Worm (Caenorhabditis elegans) whole organism, mixed stage, embryonic: ENCODE data around the gene cisd-3.1.
A peak's percentile ranks its signal among the peaks of the same experiment; 100 is the strongest.

Experiments used
- blmp-1 ChIP-seq: fragments of 150-350 bp; optimal IDR thresholded peaks from 2 replicates; lab custom pipeline; 2014; ENCODE audit warnings: missing biosample characterization, missing genetic modification characterization
- ces-1 ChIP-seq: fragments of 150-350 bp; optimal IDR thresholded peaks from 2 replicates; lab custom pipeline; 2014; ENCODE audit warnings: missing biosample characterization, missing genetic modification reagents, missing genetic modification characterization
- elt-1 ChIP-seq: sonication (generic microtip); optimal IDR thresholded peaks from 2 replicates; lab custom pipeline; 2017; ENCODE audit warnings: missing genetic modification characterization, mild to moderate bottlenecking, missing compliant biosample characterization, antibody characterized with exemption, moderate library complexity, borderline replicate concordance; ENCODE audit not compliant: insufficient read depth
- lsy-2 ChIP-seq: fragments of 150-350 bp; optimal IDR thresholded peaks from 2 replicates; lab custom pipeline; 2014; ENCODE audit warnings: missing biosample characterization, missing genetic modification characterization
- pha-4 ChIP-seq: fragments of 150-350 bp; optimal IDR thresholded peaks from 2 replicates; lab custom pipeline; 2018; ENCODE audit warnings: missing biosample characterization, missing genetic modification reagents, missing genetic modification characterization
- snpc-4 ChIP-seq: fragments of 150-350 bp; optimal IDR thresholded peaks from 2 replicates; lab custom pipeline; 2014; ENCODE audit warnings: missing biosample characterization, missing genetic modification characterization
- sptf-1 ChIP-seq: sonication (generic microtip); optimal IDR thresholded peaks from 2 replicates; lab custom pipeline; 2017; ENCODE audit warnings: mild to moderate bottlenecking, missing genetic modification characterization, moderate library complexity, missing compliant biosample characterization
- unc-120 ChIP-seq: sonication (generic microtip); optimal IDR thresholded peaks from 2 replicates; lab custom pipeline; 2017; ENCODE audit warnings: missing genetic modification characterization, missing compliant biosample characterization; ENCODE audit not compliant: poor library complexity, severe bottlenecking
- unc-62 ChIP-seq: fragments of 150-350 bp; optimal IDR thresholded peaks from 2 replicates; lab custom pipeline; 2014; ENCODE audit warnings: missing biosample characterization, missing genetic modification reagents, missing genetic modification characterization

- no peak for TF ChIP-seq pha-4 (tag; lab: Kevin White, UChicago)
- TF ChIP-seq unc-62 (GFP tag; lab: Kevin White, UChicago), result peak; percentile 61
- no peak for TF ChIP-seq snpc-4 (tag; lab: Kevin White, UChicago)
- TF ChIP-seq elt-1 (tag; lab: Kevin White, UChicago), result no peak
- TF ChIP-seq unc-120 (tag; lab: Kevin White, UChicago), result no peak
- TF ChIP-seq ces-1 (GFP tag; lab: Kevin White, UChicago), result peak; percentile 59
- TF ChIP-seq blmp-1 (tag; lab: Kevin White, UChicago), result no peak
- TF ChIP-seq sptf-1 (tag; lab: Kevin White, UChicago), result no peak
- no peak for TF ChIP-seq lsy-2 (tag; lab: Kevin White, UChicago)
Observed at ce11 chrIII:4523411-4523810, 19.3 kb upstream of the cisd-3.1 start.
